Fruit fly (Drosophila melanogaster) whole organism, wandering third instar larva: ENCODE measurements around the gene gammaSnap2.

Experiments used
- CG9705 ChIP-seq: fragments of 200-800 bp; sonication (Bioruptor generic); optimal IDR thresholded peaks from 2 replicates; lab custom pipeline; 2018; ENCODE audit warnings: missing biosample characterization, mild to moderate bottlenecking, missing genetic modification characterization
- N ChIP-seq: fragments of >200 bp; optimal IDR thresholded peaks from 2 replicates; lab custom pipeline; 2018; ENCODE audit warnings: missing biosample characterization, missing external identifiers, missing genetic modification characterization
- Rel ChIP-seq, 2 experiments: fragments of 200-800 bp; sonication (Bioruptor generic) in 1 of 2; optimal IDR thresholded peaks; 2 replicates in 1 of 2; 3 replicates in 1 of 2; lab custom pipeline; 2016 to 2019; ENCODE audit warnings: mild to moderate bottlenecking in 2 of 2, missing biosample characterization in 2 of 2, missing genetic modification characterization in 2 of 2, moderate library complexity in 1 of 2
- rgr ChIP-seq: fragments of 200-800 bp; sonication (Bioruptor generic); optimal IDR thresholded peaks from 3 replicates; lab custom pipeline; 2016; ENCODE audit warnings: missing biosample characterization, mild to moderate bottlenecking, missing genetic modification characterization

- no peak for TF ChIP-seq Rel (GFP tag; optimal IDR thresholded peaks at IDR 0.05; lab: Kevin White, UChicago)
- peak; percentile 12 for TF ChIP-seq Rel (tag; optimal IDR thresholded peaks at IDR 0.05; lab: Kevin White, UChicago)
- TF ChIP-seq N (GFP tag; lab: Kevin White, UChicago): no peak
- TF ChIP-seq rgr (GFP tag; lab: Kevin White, UChicago): peak; percentile 29
- peak; percentile 31 for TF ChIP-seq CG9705
These were observed 11.3 kb downstream of the gammaSnap2 start, which contains the start of gene Fmr1 for dm6 chr3R:10109938-10110337.
